Fruit fly (Drosophila melanogaster): Measurements from ENCODE around the gene Cyp4ac3.

- TF ChIP-seq CrebA (GFP tag; optimal IDR thresholded peaks at IDR 0.05; ENCODE audit: borderline replicate concordance) (no peak), usp (GFP tag; optimal IDR thresholded peaks at IDR 0.05) (no peak), jim (GFP tag; optimal IDR thresholded peaks at IDR 0.05) (no peak), HLH106 (tag; optimal IDR thresholded peaks at IDR 0.05) (no peak), rgr (GFP tag; optimal IDR thresholded peaks at IDR 0.05) (no peak), br (GFP tag; optimal IDR thresholded peaks at IDR 0.05) (no peak), GATAd (GFP tag; optimal IDR thresholded peaks at IDR 0.05) (no peak), tai (GFP tag; optimal IDR thresholded peaks at IDR 0.05) (no peak), fru (GFP tag; optimal IDR thresholded peaks at IDR 0.05) (no peak), dsf (GFP tag; optimal IDR thresholded peaks at IDR 0.05; ENCODE audit: borderline replicate concordance) (no peak), pan (optimal IDR thresholded peaks at IDR 0.05) (no peak), sage (GFP tag; optimal IDR thresholded peaks at IDR 0.05) (no peak), Dfd (GFP tag; optimal IDR thresholded peaks at IDR 0.05) (no peak), Abd-B (GFP tag; optimal IDR thresholded peaks at IDR 0.05) (no peak)
Measured at dm6 chr2L:5263343-5264051, 4.8 kb upstream of the Cyp4ac3 start, which contains the start of gene Cyp4ac1.

Data from whole organism, wandering third instar larva.